Fruit fly (Drosophila melanogaster) whole organism, embryonic: ENCODE measurements around the gene TotX.
A peak's percentile ranks its signal among the peaks of the same experiment; 100 is the strongest.

Experiments
- Antp ChIP-seq: fragments of 200-800 bp; sonication (Bioruptor generic); optimal IDR thresholded peaks from 3 replicates; lab custom pipeline; 2016; ENCODE audit warnings: missing biosample characterization, missing genetic modification characterization
- Bteb2 ChIP-seq: fragments of 200-800 bp; sonication (Bioruptor generic); optimal IDR thresholded peaks from 2 replicates; lab custom pipeline; 2016; ENCODE audit warnings: missing biosample characterization, missing genetic modification characterization
- CG10462 ChIP-seq: fragments of 200-800 bp; sonication (Bioruptor generic); optimal IDR thresholded peaks from 2 replicates; lab custom pipeline; 2016; ENCODE audit warnings: missing biosample characterization, missing genetic modification characterization
- CG12744 ChIP-seq: fragments of 200-800 bp; sonication (Bioruptor generic); optimal IDR thresholded peaks from 2 replicates; lab custom pipeline; 2016; ENCODE audit warnings: missing biosample characterization, missing genetic modification characterization
- CG13624 ChIP-seq: fragments of 200-800 bp; sonication (Bioruptor generic); optimal IDR thresholded peaks from 2 replicates; lab custom pipeline; 2016; ENCODE audit warnings: missing biosample characterization, missing genetic modification characterization
- CG15269 ChIP-seq: fragments of 200-800 bp; sonication (Bioruptor generic); optimal IDR thresholded peaks from 2 replicates; lab custom pipeline; 2018; ENCODE audit warnings: missing biosample characterization, mild to moderate bottlenecking, missing genetic modification characterization, moderate library complexity
- CG1603 ChIP-seq: fragments of 200-800 bp; sonication (Bioruptor generic); optimal IDR thresholded peaks from 2 replicates; lab custom pipeline; 2019; ENCODE audit warnings: missing biosample characterization, mild to moderate bottlenecking, missing genetic modification characterization, moderate library complexity
- CG17802 ChIP-seq: fragments of 200-800 bp; sonication (Bioruptor generic); optimal IDR thresholded peaks from 2 replicates; lab custom pipeline; 2018; ENCODE audit warnings: missing biosample characterization, mild to moderate bottlenecking, missing genetic modification characterization, moderate library complexity
- CG17829 ChIP-seq: fragments of 200-800 bp; optimal IDR thresholded peaks from 2 replicates; lab custom pipeline; 2019; ENCODE audit warnings: missing biosample characterization, mild to moderate bottlenecking, missing genetic modification characterization, moderate library complexity
- CG1792 ChIP-seq: fragments of 200-800 bp; sonication (Bioruptor generic); optimal IDR thresholded peaks from 2 replicates; lab custom pipeline; 2016; ENCODE audit warnings: missing biosample characterization, missing genetic modification characterization
- CG18599 ChIP-seq: fragments of 200-800 bp; sonication (Bioruptor generic); optimal IDR thresholded peaks from 3 replicates; lab custom pipeline; 2017; ENCODE audit warnings: missing biosample characterization, missing genetic modification characterization, mild to moderate bottlenecking, moderate library complexity, missing genetic modification reagents
- CG2116 ChIP-seq: fragments of 200-800 bp; sonication (Bioruptor generic); optimal IDR thresholded peaks from 3 replicates; lab custom pipeline; 2018; ENCODE audit warnings: missing biosample characterization, mild to moderate bottlenecking, missing genetic modification characterization
- CG2712 ChIP-seq: fragments of 200-800 bp; optimal IDR thresholded peaks from 3 replicates; lab custom pipeline; 2019; ENCODE audit warnings: missing biosample characterization, mild to moderate bottlenecking, missing genetic modification characterization, moderate library complexity
- CG3065 ChIP-seq: fragments of 200-800 bp; sonication (Bioruptor generic); optimal IDR thresholded peaks from 2 replicates; lab custom pipeline; 2016; ENCODE audit warnings: missing biosample characterization, missing genetic modification characterization
- CG3407 ChIP-seq: fragments of 200-800 bp; sonication (Bioruptor generic); optimal IDR thresholded peaks from 2 replicates; lab custom pipeline; 2018; ENCODE audit warnings: missing biosample characterization, mild to moderate bottlenecking, missing genetic modification characterization
- CG42726 ChIP-seq: fragments of 200-800 bp; sonication (Bioruptor generic); IDR thresholded peaks from 2 replicates; pipeline ENCODE4 v1.3.6; 2022; ENCODE audit warnings: missing biosample characterization, missing genetic modification characterization; ENCODE audit not compliant: partially characterized antibody
- CG5953 ChIP-seq: fragments of 200-800 bp; sonication (Bioruptor generic); IDR thresholded peaks from 2 replicates; pipeline ENCODE4 v1.3.6; 2022; ENCODE audit warnings: missing biosample characterization, missing genetic modification characterization
- CG6272 ChIP-seq: fragments of 200-800 bp; sonication (Bioruptor generic); IDR thresholded peaks from 2 replicates; pipeline ENCODE4 v1.3.6; 2022; ENCODE audit warnings: missing biosample characterization, missing genetic modification characterization
- CG6813 ChIP-seq: fragments of 200-800 bp; sonication (Bioruptor generic); optimal IDR thresholded peaks from 2 replicates; lab custom pipeline; 2017; ENCODE audit warnings: missing biosample characterization, missing genetic modification characterization, mild to moderate bottlenecking, moderate library complexity, missing genetic modification reagents
- CG7745 ChIP-seq: fragments of 200-800 bp; sonication (Bioruptor generic); optimal IDR thresholded peaks from 2 replicates; lab custom pipeline; 2018; ENCODE audit warnings: missing biosample characterization, mild to moderate bottlenecking, missing genetic modification characterization, moderate library complexity
- CG7987 ChIP-seq: fragments of 200-800 bp; sonication (Bioruptor generic); optimal IDR thresholded peaks from 2 replicates; lab custom pipeline; 2018; ENCODE audit warnings: missing biosample characterization, mild to moderate bottlenecking, missing genetic modification characterization, moderate library complexity
- CrebB ChIP-seq: fragments of 200-800 bp; sonication (Bioruptor generic); optimal IDR thresholded peaks from 3 replicates; lab custom pipeline; 2018; ENCODE audit warnings: missing biosample characterization, mild to moderate bottlenecking, missing genetic modification characterization
- ERR ChIP-seq: fragments of 200-800 bp; sonication (Bioruptor generic); optimal IDR thresholded peaks from 2 replicates; lab custom pipeline; 2016; ENCODE audit warnings: missing biosample characterization, missing genetic modification characterization
- Fer3 ChIP-seq: fragments of 200-800 bp; sonication (Bioruptor generic); optimal IDR thresholded peaks from 2 replicates; lab custom pipeline; 2018; ENCODE audit warnings: missing biosample characterization, mild to moderate bottlenecking, missing genetic modification characterization, moderate library complexity
- Lhr ChIP-seq: fragments of 200-800 bp; sonication (Bioruptor generic); optimal IDR thresholded peaks from 3 replicates; lab custom pipeline; 2017; ENCODE audit warnings: mild to moderate bottlenecking, missing biosample characterization, missing genetic modification reagents, missing genetic modification characterization
- Mes4 ChIP-seq: fragments of 200-800 bp; sonication (Bioruptor generic); optimal IDR thresholded peaks from 2 replicates; lab custom pipeline; 2016; ENCODE audit warnings: missing biosample characterization, missing genetic modification characterization
- Opbp ChIP-seq: fragments of 200-800 bp; sonication (Bioruptor generic); IDR thresholded peaks from 3 replicates; pipeline ENCODE4 v1.3.6; 2022; ENCODE audit warnings: missing biosample characterization, missing genetic modification characterization; ENCODE audit not compliant: partially characterized antibody
- Ravus ChIP-seq: fragments of 200-800 bp; sonication (Bioruptor generic); IDR thresholded peaks from 2 replicates; pipeline ENCODE4 v1.3.6; 2022; ENCODE audit warnings: missing biosample characterization, missing genetic modification characterization
- Spps ChIP-seq: fragments of 200-800 bp; sonication (Bioruptor generic); optimal IDR thresholded peaks from 2 replicates; lab custom pipeline; 2018; ENCODE audit warnings: missing biosample characterization, mild to moderate bottlenecking, missing genetic modification characterization
- YL-1 ChIP-seq: fragments of 200-800 bp; sonication (Bioruptor generic); optimal IDR thresholded peaks from 3 replicates; lab custom pipeline; 2017; ENCODE audit warnings: missing biosample characterization, mild to moderate bottlenecking, missing genetic modification characterization
- amos ChIP-seq: fragments of 200-800 bp; sonication (Bioruptor generic); IDR thresholded peaks from 2 replicates; pipeline ENCODE4 v1.3.6; 2022; ENCODE audit warnings: missing biosample characterization, missing genetic modification characterization; ENCODE audit not compliant: partially characterized antibody
- chn ChIP-seq: fragments of 200-800 bp; sonication (Bioruptor generic); optimal IDR thresholded peaks from 2 replicates; lab custom pipeline; 2016; ENCODE audit warnings: missing biosample characterization, missing genetic modification characterization
- fd64A ChIP-seq: fragments of 200-800 bp; sonication (Bioruptor generic); optimal IDR thresholded peaks from 3 replicates; lab custom pipeline; 2018; ENCODE audit warnings: missing biosample characterization, mild to moderate bottlenecking, missing genetic modification characterization
- gce ChIP-seq: fragments of 200-800 bp; sonication (Bioruptor generic); IDR thresholded peaks from 3 replicates; pipeline ENCODE4 v1.3.6; 2022; ENCODE audit warnings: missing biosample characterization, missing genetic modification characterization
- gfzf ChIP-seq: fragments of 200-800 bp; sonication (Bioruptor generic); optimal IDR thresholded peaks from 2 replicates; lab custom pipeline; 2016; ENCODE audit warnings: missing biosample characterization, mild to moderate bottlenecking, missing genetic modification characterization, moderate library complexity
- grau ChIP-seq: fragments of 200-800 bp; optimal IDR thresholded peaks from 3 replicates; lab custom pipeline; 2019; ENCODE audit warnings: missing biosample characterization, mild to moderate bottlenecking, missing genetic modification characterization, moderate library complexity
- jigr1 ChIP-seq: fragments of 200-800 bp; sonication (Bioruptor generic); IDR thresholded peaks from 3 replicates; pipeline ENCODE4 v1.3.6; 2022; ENCODE audit warnings: missing biosample characterization, missing genetic modification characterization
- lov ChIP-seq, 2 experiments: fragments of 200-800 bp in 1 of 2; fragments of >200 bp in 1 of 2; sonication (Bioruptor generic) in 1 of 2; IDR thresholded peaks in 1 of 2; optimal IDR thresholded peaks in 1 of 2; 2 replicates in 1 of 2; 3 replicates in 1 of 2; pipeline versions ENCODE4 v1.3.6 to Lab custom; 2017 to 2022; ENCODE audit warnings: missing biosample characterization in 1 of 2, missing genetic modification characterization in 1 of 2
- nom ChIP-seq: fragments of 200-800 bp; sonication (Bioruptor generic); optimal IDR thresholded peaks from 2 replicates; lab custom pipeline; 2017; ENCODE audit warnings: missing biosample characterization, missing genetic modification characterization, mild to moderate bottlenecking, moderate library complexity, missing genetic modification reagents
- pan ChIP-seq, 4 experiments: fragments of >200 bp in 3 of 4; fragments of 200-800 bp in 1 of 4; sonication (Bioruptor generic) in 1 of 4; optimal IDR thresholded peaks in 3 of 4; IDR thresholded peaks in 1 of 4; 2 replicates each; pipeline versions ENCODE4 v1.3.6 to Lab custom; 2017 to 2022; ENCODE audit warnings: missing biosample characterization in 2 of 4, missing genetic modification characterization in 2 of 4, mixed read lengths in 1 of 4
- shn ChIP-seq: fragments of 200-800 bp; sonication (Bioruptor generic); optimal IDR thresholded peaks from 3 replicates; lab custom pipeline; 2016; ENCODE audit warnings: missing biosample characterization, missing genetic modification characterization
- stc ChIP-seq: fragments of 200-800 bp; sonication (Bioruptor generic); IDR thresholded peaks from 2 replicates; pipeline ENCODE4 v1.3.6; 2022; ENCODE audit warnings: missing biosample characterization, missing genetic modification characterization
- tin ChIP-seq: fragments of 200-800 bp; sonication (Bioruptor generic); optimal IDR thresholded peaks from 3 replicates; lab custom pipeline; 2016; ENCODE audit warnings: missing biosample characterization, missing genetic modification characterization
- trh ChIP-seq: fragments of 200-800 bp; sonication (Bioruptor generic); optimal IDR thresholded peaks from 2 replicates; lab custom pipeline; 2016; ENCODE audit warnings: missing biosample characterization, missing genetic modification characterization
- tx ChIP-seq: fragments of 200-800 bp; sonication (Bioruptor generic); optimal IDR thresholded peaks from 2 replicates; lab custom pipeline; 2016; ENCODE audit warnings: missing biosample characterization, missing genetic modification characterization
- wek ChIP-seq: fragments of 200-800 bp; sonication (Bioruptor generic); optimal IDR thresholded peaks from 3 replicates; lab custom pipeline; 2018; ENCODE audit warnings: missing biosample characterization, mild to moderate bottlenecking, missing genetic modification characterization, moderate library complexity
- zen2 ChIP-seq: fragments of 200-800 bp; sonication (Bioruptor generic); IDR thresholded peaks from 3 replicates; pipeline ENCODE4 v1.3.6; 2022; ENCODE audit warnings: missing biosample characterization, missing genetic modification characterization; ENCODE audit not compliant: partially characterized antibody

TotX gene

dm6 chr3R:20949749-20950676 lies 44.7 kb upstream of the TotX start (continued):
- TF ChIP-seq wek (GFP tag; lab: Kevin White, UChicago), result no peak
- TF ChIP-seq CG1603 (tag; lab: Kevin White, UChicago), result no peak
- TF ChIP-seq tx, result no peak
- no peak for TF ChIP-seq nom
- TF ChIP-seq CrebB (tag; lab: Kevin White, UChicago), result no peak
- TF ChIP-seq amos (GFP tag; lab: Robert Waterston, UW), result no peak; the same call in 1 of the 2 replicates
- no peak for TF ChIP-seq tin
- no peak for TF ChIP-seq CG10462 (GFP tag; lab: Kevin White, UChicago)
- TF ChIP-seq lov (optimal IDR thresholded peaks at IDR 0.05; lab: Kevin White, UChicago), result no peak
- TF ChIP-seq lov (GFP tag; IDR thresholded peaks at IDR 0.05; lab: Robert Waterston, UW), result no peak
- TF ChIP-seq chn (GFP tag; lab: Kevin White, UChicago), result no peak
- TF ChIP-seq Mes4 (GFP tag; lab: Kevin White, UChicago), result no peak
- no peak for TF ChIP-seq CG7987 (GFP tag; lab: Kevin White, UChicago)
- no peak for TF ChIP-seq CG13624
- TF ChIP-seq ERR, result no peak
- no peak for TF ChIP-seq gce
- TF ChIP-seq Spps (tag; lab: Kevin White, UChicago), result no peak
- TF ChIP-seq Fer3, result peak; percentile 41
- no peak for TF ChIP-seq CG17802 (tag; lab: Kevin White, UChicago)
- no peak for TF ChIP-seq CG5953 (GFP tag; lab: Robert Waterston, UW)
- no peak for TF ChIP-seq CG7745 (tag; lab: Kevin White, UChicago)
- no peak for TF ChIP-seq Bteb2 (GFP tag; lab: Kevin White, UChicago)
- no peak for TF ChIP-seq CG12744 (GFP tag; lab: Kevin White, UChicago)
- TF ChIP-seq pan (optimal IDR thresholded peaks at IDR 0.05; lab: Kevin White, UChicago), result no peak
- no peak for TF ChIP-seq pan (GFP tag; optimal IDR thresholded peaks at IDR 0.05 in 1 of 2, IDR thresholded peaks at IDR 0.05 in 1 of 2)
- TF ChIP-seq CG6272 (GFP tag; lab: Robert Waterston, UW), result no peak
- TF ChIP-seq CG3407 (GFP tag; lab: Kevin White, UChicago), result no peak
- TF ChIP-seq gfzf (GFP tag; lab: Kevin White, UChicago), result no peak
- no peak for TF ChIP-seq Ravus (GFP tag; lab: Robert Waterston, UW)
- TF ChIP-seq jigr1 (GFP tag; lab: Robert Waterston, UW), result no peak
- no peak for TF ChIP-seq Opbp (GFP tag; lab: Robert Waterston, UW)
- no peak for TF ChIP-seq Antp (GFP tag; lab: Kevin White, UChicago)
- TF ChIP-seq trh (GFP tag; lab: Kevin White, UChicago), result no peak
- no peak for TF ChIP-seq zen2 (GFP tag; lab: Robert Waterston, UW)
- peak; percentile 63 for TF ChIP-seq CG2712
- TF ChIP-seq stc, result no peak
- TF ChIP-seq CG42726, result no peak
- TF ChIP-seq CG2116 (GFP tag; lab: Kevin White, UChicago), result peak; percentile 12
- TF ChIP-seq CG3065 (GFP tag; lab: Kevin White, UChicago), result no peak
- peak; percentile 58 for TF ChIP-seq grau (tag; lab: Kevin White, UChicago)
- TF ChIP-seq CG17829 (tag; lab: Kevin White, UChicago), result no peak
- TF ChIP-seq shn (GFP tag; lab: Kevin White, UChicago), result no peak
- TF ChIP-seq fd64A, result no peak
- no peak for TF ChIP-seq Lhr (GFP tag; lab: Kevin White, UChicago)
- no peak for TF ChIP-seq CG6813 (GFP tag; lab: Kevin White, UChicago)
- TF ChIP-seq CG18599 (GFP tag; lab: Kevin White, UChicago), result peak; percentile 52
- TF ChIP-seq CG1792 (GFP tag; lab: Kevin White, UChicago), result no peak
- TF ChIP-seq YL-1 (GFP tag; lab: Kevin White, UChicago), result no peak
- TF ChIP-seq CG15269, result peak; percentile 60
